Fruit fly (Drosophila melanogaster) whole organism, adult: ENCODE results near the gene CG5050.

ENCODE experiments used
- CG14711 ChIP-seq: fragments of 200-800 bp; sonication (Bioruptor generic); optimal IDR thresholded peaks from 2 replicates; lab custom pipeline; 2018; ENCODE audit warnings: missing biosample characterization, mild to moderate bottlenecking, missing genetic modification characterization, moderate library complexity
- CG5204 ChIP-seq: fragments of 200-800 bp; sonication (Bioruptor generic); optimal IDR thresholded peaks from 2 replicates; lab custom pipeline; 2016; ENCODE audit warnings: missing biosample characterization, missing genetic modification characterization
- CG7045 ChIP-seq: fragments of 200-800 bp; sonication (Bioruptor generic); optimal IDR thresholded peaks from 2 replicates; lab custom pipeline; 2017; ENCODE audit warnings: missing biosample characterization, mild to moderate bottlenecking, missing genetic modification characterization
- CG7101 ChIP-seq: fragments of 200-800 bp; sonication (Bioruptor generic); optimal IDR thresholded peaks from 2 replicates; lab custom pipeline; 2018; ENCODE audit warnings: missing biosample characterization, mild to moderate bottlenecking, missing genetic modification characterization, moderate library complexity
- Hr96 ChIP-seq: fragments of 200-800 bp; sonication (Bioruptor generic); optimal IDR thresholded peaks from 2 replicates; lab custom pipeline; 2016; ENCODE audit warnings: missing biosample characterization, missing genetic modification characterization
- bab1 ChIP-seq: fragments of 200-800 bp; sonication (Bioruptor generic); optimal IDR thresholded peaks from 3 replicates; lab custom pipeline; 2019; ENCODE audit warnings: missing biosample characterization, mild to moderate bottlenecking, missing genetic modification characterization, moderate library complexity
- kay ChIP-seq: fragments of 200-800 bp; sonication (Bioruptor generic); peaks from one replicate; lab custom pipeline; 2016; ENCODE audit warnings: missing biosample characterization, missing genetic modification characterization, borderline replicate concordance
- pad ChIP-seq: fragments of 200-800 bp; sonication (Bioruptor generic); optimal IDR thresholded peaks from 3 replicates; lab custom pipeline; 2017; ENCODE audit warnings: missing biosample characterization, missing genetic modification characterization, mild to moderate bottlenecking, moderate library complexity, missing genetic modification reagents
- tj ChIP-seq: fragments of 200-800 bp; sonication (Bioruptor generic); optimal IDR thresholded peaks from 3 replicates; lab custom pipeline; 2017; ENCODE audit warnings: missing biosample characterization, mild to moderate bottlenecking, missing genetic modification characterization, moderate library complexity

DNA sequence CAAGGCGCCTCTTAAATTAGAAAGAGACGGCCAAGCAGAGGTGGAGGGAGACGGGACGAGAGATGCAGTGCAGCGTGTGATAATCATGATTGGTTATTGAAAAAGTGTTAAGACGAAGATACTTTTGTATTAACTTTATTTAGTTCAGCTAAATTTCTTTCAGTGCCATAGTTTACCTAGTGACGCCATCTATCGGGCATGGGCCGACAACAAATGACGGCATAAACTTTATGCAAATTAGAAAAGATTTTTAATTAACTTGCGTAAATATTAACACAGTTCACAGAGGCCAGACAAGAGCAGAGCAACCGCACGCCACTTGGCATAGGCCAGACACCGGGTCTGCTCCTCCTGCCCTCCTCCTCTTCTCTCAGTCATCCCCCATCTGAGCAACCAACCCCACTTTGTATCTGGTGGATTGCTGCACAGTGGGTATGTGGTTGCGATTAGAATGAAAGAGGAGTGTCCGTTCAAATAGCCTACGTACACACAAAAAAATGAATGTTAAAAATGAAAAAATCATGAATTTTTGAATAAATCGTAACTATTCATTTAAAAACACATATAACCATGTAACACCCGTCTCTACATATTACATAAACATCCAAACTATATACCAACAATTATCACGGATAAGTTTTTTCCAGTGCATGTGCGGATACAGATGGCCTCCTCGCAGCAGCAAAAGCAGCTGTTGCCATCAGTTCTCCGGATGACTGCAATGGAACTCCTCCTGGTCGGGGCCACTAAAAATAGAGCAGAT lies 13.4 kb downstream of the CG5050 start:
- TF ChIP-seq CG5204 (GFP tag; lab: Kevin White, UChicago) (no peak), kay (peak; percentile 30), Hr96 (peak; percentile 37), pad (GFP tag; lab: Kevin White, UChicago) (no peak), CG7045 (GFP tag; lab: Kevin White, UChicago) (peak; percentile 61), CG7101 (tag; lab: Kevin White, UChicago) (peak; percentile 23), CG14711 (tag; lab: Kevin White, UChicago) (no peak), bab1 (GFP tag; lab: Kevin White, UChicago) (no peak), tj (GFP tag; lab: Kevin White, UChicago) (no peak)
